Worm (Caenorhabditis elegans): ENCODE data around the gene T25B6.4.

DNA sequence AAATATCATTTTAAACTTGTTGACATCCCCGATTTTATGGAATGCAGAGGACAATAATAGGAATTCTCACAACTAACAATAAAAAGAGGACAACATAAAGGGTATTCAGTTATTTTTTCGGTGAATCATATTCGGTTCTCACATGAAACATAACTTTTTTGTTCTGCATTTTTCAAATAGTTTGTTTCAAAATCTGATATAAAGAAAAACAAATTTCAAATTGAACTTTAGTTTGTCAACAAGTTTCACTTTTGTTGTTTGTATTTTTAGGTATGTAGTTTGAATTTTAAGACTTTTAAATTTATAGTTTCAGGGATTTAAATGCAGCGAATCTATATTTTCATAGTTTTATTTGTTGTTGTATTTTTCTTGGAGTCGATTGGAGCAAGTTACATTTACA is 47.0 kb downstream of the T25B6.4 start, which contains the start of gene F47E1.4:
- TF ChIP-seq drap-1 (GFP tag; optimal IDR thresholded peaks at IDR 0.05) = no peak
- no peak for TF ChIP-seq snpc-4 (tag; optimal IDR thresholded peaks at IDR 0.05)
- no peak for TF ChIP-seq elt-3 (tag; optimal IDR thresholded peaks at IDR 0.05)
- TF ChIP-seq lin-13 (tag; optimal IDR thresholded peaks at IDR 0.05) = no peak
- no peak for TF ChIP-seq cnd-1 (tag; optimal IDR thresholded peaks at IDR 0.05)
- no peak for TF ChIP-seq lin-32 (GFP tag; optimal IDR thresholded peaks at IDR 0.05)
- TF ChIP-seq nhr-237 (tag; optimal IDR thresholded peaks at IDR 0.05) = no peak
- TF ChIP-seq nhr-12 (tag; optimal IDR thresholded peaks at IDR 0.05) = no peak
- TF ChIP-seq unc-120 (tag; optimal IDR thresholded peaks at IDR 0.05; ENCODE audit: poor library complexity, severe bottlenecking) = no peak
- TF ChIP-seq elt-1 (tag; optimal IDR thresholded peaks at IDR 0.05; ENCODE audit: borderline replicate concordance, insufficient read depth) = no peak
- no peak for TF ChIP-seq ces-1 (GFP tag; optimal IDR thresholded peaks at IDR 0.05)
- no peak for TF ChIP-seq pha-4 (tag; optimal IDR thresholded peaks at IDR 0.05)

All from whole organism, mixed stage, embryonic.